Worm (Caenorhabditis elegans) whole organism, L1 larva: ENCODE data around the gene xbp-1.

Experiments
- C04F5.9 ChIP-seq: sonication (generic microtip); optimal IDR thresholded peaks from 2 replicates; lab custom pipeline; 2016; ENCODE audit warnings: missing genetic modification characterization, missing compliant biosample characterization
- C16A3.4 ChIP-seq: fragments of 150-350 bp; optimal IDR thresholded peaks from 2 replicates; lab custom pipeline; 2014; ENCODE audit warnings: missing biosample characterization, missing genetic modification characterization
- C34B4.2 ChIP-seq: sonication (generic microtip); optimal IDR thresholded peaks from 2 replicates; lab custom pipeline; 2017; ENCODE audit warnings: mild to moderate bottlenecking, missing genetic modification characterization, missing compliant biosample characterization
- F16B12.6 ChIP-seq: fragments of 150-350 bp; optimal IDR thresholded peaks from 2 replicates; lab custom pipeline; 2014; ENCODE audit warnings: missing biosample characterization, missing genetic modification characterization
- aha-1 ChIP-seq: fragments of 150-350 bp; optimal IDR thresholded peaks from 2 replicates; lab custom pipeline; 2014; ENCODE audit warnings: missing biosample characterization, missing genetic modification characterization
- blmp-1 ChIP-seq: fragments of 150-350 bp; optimal IDR thresholded peaks from 2 replicates; lab custom pipeline; 2014; ENCODE audit warnings: missing biosample characterization, missing genetic modification characterization
- ceh-63 ChIP-seq: fragments of 200-800 bp; sonication (Bioruptor generic); optimal IDR thresholded peaks from 2 replicates; lab custom pipeline; 2018; ENCODE audit warnings: mild to moderate bottlenecking, missing genetic modification characterization, missing compliant biosample characterization
- ceh-82 ChIP-seq, 3 experiments: fragments of 150-350 bp in 1 of 3; sonication (generic microtip) in 2 of 3; optimal IDR thresholded peaks; 2 replicates each; lab custom pipeline; 2014 to 2017; ENCODE audit warnings: missing biosample characterization in 3 of 3, missing genetic modification characterization in 3 of 3
- ceh-88 ChIP-seq: fragments of 200-800 bp; sonication (Bioruptor generic); IDR thresholded peaks from 2 replicates; pipeline ENCODE4 v1.3.6; 2022; ENCODE audit warnings: missing genetic modification characterization, missing compliant biosample characterization
- ceh-90 ChIP-seq: sonication (generic microtip); optimal IDR thresholded peaks from 2 replicates; lab custom pipeline; 2016; ENCODE audit warnings: missing genetic modification characterization, missing compliant biosample characterization
- ces-1 ChIP-seq: fragments of 150-350 bp; optimal IDR thresholded peaks from 2 replicates; lab custom pipeline; 2014; ENCODE audit warnings: missing biosample characterization, missing genetic modification reagents, missing genetic modification characterization
- dpl-1 ChIP-seq, 3 experiments: fragments of 150-350 bp in 2 of 3; sonication (generic microtip) in 1 of 3; optimal IDR thresholded peaks; 2 replicates each; lab custom pipeline; 2014 to 2017; ENCODE audit warnings: missing biosample characterization in 3 of 3, missing genetic modification characterization in 3 of 3, missing genetic modification reagents in 3 of 3
- egl-13 ChIP-seq: sonication (generic microtip); optimal IDR thresholded peaks from 2 replicates; lab custom pipeline; 2016; ENCODE audit warnings: missing genotype, missing genetic modification reagents, missing genetic modification characterization, missing compliant biosample characterization
- egl-27 ChIP-seq, 2 experiments: fragments of 150-350 bp in 1 of 2; sonication (generic microtip); optimal IDR thresholded peaks; 3 replicates each; lab custom pipeline; 2017 to 2018; ENCODE audit warnings: missing biosample characterization in 2 of 2, missing genetic modification characterization in 2 of 2, missing genetic modification reagents in 2 of 2
- elt-2 ChIP-seq: sonication (generic microtip); optimal IDR thresholded peaks from 2 replicates; lab custom pipeline; 2016; ENCODE audit warnings: missing genetic modification characterization, mild to moderate bottlenecking, inconsistent platforms, missing compliant biosample characterization, missing genetic modification reagents
- elt-3 ChIP-seq, 6 experiments: fragments of 150-350 bp in 1 of 6; sonication (generic microtip); optimal IDR thresholded peaks; 2 replicates each; lab custom pipeline; 2017 to 2018; ENCODE audit warnings: missing biosample characterization in 6 of 6, missing genetic modification characterization in 6 of 6, inconsistent platforms in 1 of 6
- ets-5 ChIP-seq: fragments of 200-800 bp; sonication (Bioruptor generic); IDR thresholded peaks from 2 replicates; pipeline ENCODE4 v1.3.6; 2022; ENCODE audit warnings: missing genetic modification characterization, missing compliant biosample characterization
- fkh-10 ChIP-seq: sonication (generic microtip); optimal IDR thresholded peaks from 2 replicates; lab custom pipeline; 2017; ENCODE audit warnings: missing biosample characterization, missing genetic modification reagents, missing genetic modification characterization
- fos-1 ChIP-seq: fragments of 150-350 bp; optimal IDR thresholded peaks from 2 replicates; lab custom pipeline; 2014; ENCODE audit warnings: missing biosample characterization, missing genetic modification characterization
- grh-1 ChIP-seq: fragments of 200-800 bp; sonication (Bioruptor generic); IDR thresholded peaks from 2 replicates; pipeline ENCODE4 v1.3.6; 2022; ENCODE audit warnings: missing genetic modification reagents, missing genetic modification characterization, missing compliant biosample characterization
- hpl-2 ChIP-seq: fragments of 150-350 bp; optimal IDR thresholded peaks from 2 replicates; lab custom pipeline; 2014; ENCODE audit warnings: missing biosample characterization, missing genetic modification reagents, missing genetic modification characterization
- irx-1 ChIP-seq: sonication (generic microtip); optimal IDR thresholded peaks from 2 replicates; lab custom pipeline; 2016; ENCODE audit warnings: missing genetic modification characterization, missing compliant biosample characterization
- isw-1 ChIP-seq: fragments of 200-800 bp; sonication (Bioruptor generic); IDR thresholded peaks from 2 replicates; pipeline ENCODE4 v1.3.6; 2022; ENCODE audit warnings: missing genetic modification characterization, missing compliant biosample characterization
- jun-1 ChIP-seq: fragments of 150-350 bp; optimal IDR thresholded peaks from 2 replicates; lab custom pipeline; 2014; ENCODE audit warnings: missing biosample characterization, missing genetic modification reagents, missing genetic modification characterization
- lin-13 ChIP-seq: fragments of 150-350 bp; optimal IDR thresholded peaks from 2 replicates; lab custom pipeline; 2014; ENCODE audit warnings: missing biosample characterization, missing genetic modification reagents, missing genetic modification characterization
- lin-14 ChIP-seq: fragments of 200-800 bp; sonication (Bioruptor generic); optimal IDR thresholded peaks from 2 replicates; lab custom pipeline; 2018; ENCODE audit warnings: mild to moderate bottlenecking, missing genetic modification characterization, moderate library complexity, missing compliant biosample characterization
- lin-39 ChIP-seq: fragments of 150-350 bp; optimal IDR thresholded peaks from 2 replicates; lab custom pipeline; 2014; ENCODE audit warnings: missing biosample characterization, missing genetic modification reagents, missing genetic modification characterization
- lir-3 ChIP-seq: sonication (generic microtip); optimal IDR thresholded peaks from 2 replicates; lab custom pipeline; 2016; ENCODE audit warnings: mild to moderate bottlenecking, missing genetic modification characterization, moderate library complexity, missing compliant biosample characterization; ENCODE audit not compliant: poor library complexity
- mab-9 ChIP-seq: fragments of 200-800 bp; sonication (Bioruptor generic); IDR thresholded peaks from 2 replicates; pipeline ENCODE4 v1.3.6; 2022; ENCODE audit warnings: missing genetic modification reagents, missing genetic modification characterization, missing compliant biosample characterization
- mdl-1 ChIP-seq, 2 experiments: fragments of 150-350 bp; optimal IDR thresholded peaks; 2 replicates each; lab custom pipeline; 2014 to 2017; ENCODE audit warnings: missing biosample characterization in 2 of 2, missing genetic modification characterization in 2 of 2, inconsistent platforms in 1 of 2
- nhr-11 ChIP-seq: fragments of 150-350 bp; optimal IDR thresholded peaks from 2 replicates; lab custom pipeline; 2014; ENCODE audit warnings: missing biosample characterization, missing genetic modification characterization
- nhr-12 ChIP-seq: sonication (generic microtip); optimal IDR thresholded peaks from 2 replicates; lab custom pipeline; 2017; ENCODE audit warnings: missing biosample characterization, missing genetic modification characterization
- nhr-19 ChIP-seq: fragments of 200-800 bp; sonication (Bioruptor generic); conservative IDR thresholded peaks from 2 replicates; pipeline ENCODE4 v1.3.6; 2022; ENCODE audit warnings: missing genetic modification characterization, missing compliant biosample characterization
- nhr-20 ChIP-seq: sonication (generic microtip); optimal IDR thresholded peaks from 2 replicates; lab custom pipeline; 2016; ENCODE audit warnings: mild to moderate bottlenecking, missing genetic modification characterization, missing compliant biosample characterization
- nhr-237 ChIP-seq: fragments of 150-350 bp; optimal IDR thresholded peaks from 2 replicates; lab custom pipeline; 2014; ENCODE audit warnings: missing biosample characterization, missing genetic modification characterization
- nhr-28 ChIP-seq: fragments of 150-350 bp; optimal IDR thresholded peaks from 2 replicates; lab custom pipeline; 2014; ENCODE audit warnings: missing biosample characterization, missing genetic modification characterization
- nhr-47 ChIP-seq: sonication (generic microtip); optimal IDR thresholded peaks from 2 replicates; lab custom pipeline; 2016; ENCODE audit warnings: mild to moderate bottlenecking, missing genetic modification characterization, moderate library complexity, missing compliant biosample characterization
- nhr-77 ChIP-seq: fragments of 150-350 bp; optimal IDR thresholded peaks from 2 replicates; lab custom pipeline; 2014; ENCODE audit warnings: missing biosample characterization, missing genetic modification characterization
- nhr-84 ChIP-seq: sonication (generic microtip); optimal IDR thresholded peaks from 2 replicates; lab custom pipeline; 2017; ENCODE audit warnings: missing biosample characterization, missing genetic modification characterization
- pax-3 ChIP-seq: fragments of 200-800 bp; sonication (Bioruptor generic); optimal IDR thresholded peaks from 2 replicates; lab custom pipeline; 2018; ENCODE audit warnings: mild to moderate bottlenecking, missing genetic modification characterization, moderate library complexity, missing compliant biosample characterization
- rnt-1 ChIP-seq: sonication (generic microtip); optimal IDR thresholded peaks from 2 replicates; lab custom pipeline; 2016; ENCODE audit warnings: mild to moderate bottlenecking, missing genetic modification characterization, moderate library complexity, missing compliant biosample characterization
- skn-1 ChIP-seq: fragments of 150-350 bp; optimal IDR thresholded peaks from 2 replicates; lab custom pipeline; 2014; ENCODE audit warnings: missing biosample characterization, missing genetic modification characterization
- snu-23 ChIP-seq: sonication (generic microtip); optimal IDR thresholded peaks from 2 replicates; lab custom pipeline; 2016; ENCODE audit warnings: missing genetic modification characterization, missing compliant biosample characterization
- sox-4 ChIP-seq: sonication (generic microtip); optimal IDR thresholded peaks from 2 replicates; lab custom pipeline; 2016; ENCODE audit warnings: missing genetic modification characterization, missing compliant biosample characterization
- unc-130 ChIP-seq: fragments of 150-350 bp; optimal IDR thresholded peaks from 2 replicates; lab custom pipeline; 2017; ENCODE audit warnings: missing biosample characterization, missing genetic modification characterization, inconsistent platforms
- unc-62 ChIP-seq: fragments of 150-350 bp; optimal IDR thresholded peaks from 2 replicates; lab custom pipeline; 2014; ENCODE audit warnings: missing biosample characterization, missing genetic modification reagents, missing genetic modification characterization
- xbp-1 ChIP-seq: sonication (generic microtip); optimal IDR thresholded peaks from 2 replicates; lab custom pipeline; 2016; ENCODE audit warnings: missing genetic modification characterization, missing compliant biosample characterization
- zag-1 ChIP-seq: fragments of 150-350 bp; optimal IDR thresholded peaks from 2 replicates; lab custom pipeline; 2014; ENCODE audit warnings: missing biosample characterization, missing genetic modification characterization
- zip-4 ChIP-seq: fragments of 200-800 bp; sonication (Bioruptor generic); optimal IDR thresholded peaks from 2 replicates; lab custom pipeline; 2018; ENCODE audit warnings: mild to moderate bottlenecking, missing genetic modification characterization, moderate library complexity, missing compliant biosample characterization
- ztf-11 ChIP-seq, 2 experiments: sonication (generic microtip); optimal IDR thresholded peaks; 2 replicates each; lab custom pipeline; 2016 to 2017; ENCODE audit warnings: missing genetic modification characterization in 2 of 2, missing biosample characterization in 1 of 2, missing compliant biosample characterization in 1 of 2
- ztf-4 ChIP-seq: fragments of 150-350 bp; optimal IDR thresholded peaks from 2 replicates; lab custom pipeline; 2014; ENCODE audit warnings: missing biosample characterization, missing genetic modification characterization

xbp-1 gene

DNA sequence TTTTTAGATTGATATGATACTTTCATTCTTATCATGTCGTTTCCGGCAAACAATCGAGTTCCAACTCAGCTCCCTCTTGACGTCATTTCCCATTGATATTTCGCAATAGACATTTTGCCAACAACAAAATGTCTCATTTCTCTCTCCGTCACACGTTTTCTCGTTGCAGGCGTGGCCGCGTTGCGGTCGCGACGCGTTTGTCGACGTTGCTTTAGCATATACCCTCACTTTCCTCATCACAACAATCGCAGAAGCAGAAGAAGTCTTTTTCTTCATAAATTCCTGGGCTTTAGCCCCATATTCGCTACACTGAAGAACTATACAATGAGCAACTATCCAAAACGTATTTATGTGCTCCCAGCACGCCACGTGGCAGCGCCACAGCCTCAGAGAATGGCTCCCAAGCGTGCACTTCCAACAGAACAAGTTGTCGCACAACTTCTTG lies at the start of gene xbp-1 (continued):
- TF ChIP-seq rnt-1 (tag; lab: Kevin White, UChicago) (peak; percentile 89), elt-3 (tag; optimal IDR thresholded peaks at IDR 0.05; lab: Kevin White, UChicago) (peak in 4 of 6 experiments; percentile 25 to 75 (median 64)), nhr-19 (GFP tag; lab: Robert Waterston, UW) (peak; percentile 67), jun-1 (tag; lab: Kevin White, UChicago) (peak; percentile 94), zag-1 (tag; lab: Kevin White, UChicago) (no peak), nhr-11 (tag; lab: Kevin White, UChicago) (peak; percentile 75), lir-3 (peak; percentile 59), nhr-237 (tag; lab: Kevin White, UChicago) (peak; percentile 85), fos-1 (tag; lab: Kevin White, UChicago) (peak; percentile 94), ztf-4 (peak; percentile 66), mab-9 (GFP tag; lab: Robert Waterston, UW) (no peak), ceh-82 (tag; optimal IDR thresholded peaks at IDR 0.05; lab: Kevin White, UChicago) (peak; percentile 86 to 94 (median 88)), nhr-12 (tag; lab: Kevin White, UChicago) (no peak), ztf-11 (tag; optimal IDR thresholded peaks at IDR 0.05; lab: Kevin White, UChicago) (peak in 1 of 2 experiments; percentile 31), hpl-2 (peak; percentile 88), nhr-77 (peak; percentile 84), elt-2 (peak; percentile 89), lin-14 (peak; percentile 97), egl-27 (tag; optimal IDR thresholded peaks at IDR 0.05; lab: Kevin White, UChicago) (peak in 1 of 2 experiments; percentile 65), sox-4 (tag; lab: Kevin White, UChicago) (no peak)

DNA sequence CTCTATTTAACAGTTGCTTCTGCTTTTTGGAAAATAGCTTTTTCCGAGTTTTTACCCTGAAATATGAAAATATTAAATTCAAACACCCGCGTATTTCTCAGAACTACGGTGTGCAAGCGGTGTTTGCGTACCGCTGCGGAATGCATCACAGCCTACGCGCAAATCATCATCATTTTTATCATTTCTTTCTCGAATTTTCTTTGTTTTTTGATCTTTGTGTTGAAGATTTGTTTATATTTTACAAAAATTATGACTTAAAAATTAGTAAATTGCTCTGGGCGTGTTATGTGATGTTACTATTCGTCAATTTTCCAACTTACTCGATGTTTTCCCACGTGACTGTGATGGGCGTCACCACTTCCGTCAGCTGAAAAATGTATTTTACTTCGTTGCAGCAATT lies 42.7 kb upstream of the xbp-1 start:
- TF ChIP-seq C04F5.9 (tag; lab: Kevin White, UChicago) (peak; percentile 20), ceh-82 (tag; optimal IDR thresholded peaks at IDR 0.05; lab: Kevin White, UChicago) (peak; percentile 33 to 79 (median 37)), nhr-47 (tag; lab: Kevin White, UChicago) (peak; percentile 78), C34B4.2 (tag; lab: Kevin White, UChicago) (no peak), isw-1 (GFP tag; lab: Robert Waterston, UW) (peak; percentile 74), nhr-77 (peak; percentile 15), ceh-90 (no peak), pax-3 (tag; lab: Kevin White, UChicago) (peak; percentile 50), nhr-237 (tag; lab: Kevin White, UChicago) (peak; percentile 54), blmp-1 (peak; percentile 45), lin-13 (GFP tag; lab: Kevin White, UChicago) (peak; percentile 34), skn-1 (tag; lab: Kevin White, UChicago) (peak; percentile 70), nhr-20 (tag; lab: Kevin White, UChicago) (peak; percentile 87), ces-1 (no peak), nhr-28 (tag; lab: Kevin White, UChicago) (no peak), lin-39 (peak; percentile 27), xbp-1 (tag; lab: Kevin White, UChicago) (peak; percentile 82), egl-13 (no peak), unc-130 (tag; lab: Kevin White, UChicago) (peak; percentile 89), aha-1 (no peak), nhr-19 (GFP tag; lab: Robert Waterston, UW) (peak; percentile 81), unc-62 (GFP tag; lab: Kevin White, UChicago) (no peak), ceh-63 (no peak), ceh-88 (peak; percentile 42; the same call in 1 of the 2 replicates), snu-23 (GFP tag; lab: Kevin White, UChicago) (peak; percentile 91), nhr-12 (tag; lab: Kevin White, UChicago) (no peak), F16B12.6 (tag; lab: Kevin White, UChicago) (peak; percentile 97), fkh-10 (GFP tag; lab: Kevin White, UChicago) (peak; percentile 22), C16A3.4 (tag; lab: Kevin White, UChicago) (peak; percentile 76), mdl-1 (tag; optimal IDR thresholded peaks at IDR 0.05; lab: Kevin White, UChicago) (peak in 1 of 2 experiments; percentile 67), dpl-1 (GFP tag; optimal IDR thresholded peaks at IDR 0.05; lab: Kevin White, UChicago) (peak; percentile 97 to 99 (median 98)), ets-5 (GFP tag; lab: Robert Waterston, UW) (no peak), nhr-84 (no peak), irx-1 (tag; lab: Kevin White, UChicago) (peak; percentile 66), rnt-1 (tag; lab: Kevin White, UChicago) (peak; percentile 76), jun-1 (tag; lab: Kevin White, UChicago) (peak; percentile 17), zip-4 (GFP tag; lab: Kevin White, UChicago) (peak; percentile 12), grh-1 (peak; percentile 35; the same call in 1 of the 2 replicates)
